Fruit fly (Drosophila melanogaster): ENCODE results near the gene ogre.
A peak's percentile ranks its signal among the peaks of the same experiment; 100 is the strongest.

ogre gene

DNA sequence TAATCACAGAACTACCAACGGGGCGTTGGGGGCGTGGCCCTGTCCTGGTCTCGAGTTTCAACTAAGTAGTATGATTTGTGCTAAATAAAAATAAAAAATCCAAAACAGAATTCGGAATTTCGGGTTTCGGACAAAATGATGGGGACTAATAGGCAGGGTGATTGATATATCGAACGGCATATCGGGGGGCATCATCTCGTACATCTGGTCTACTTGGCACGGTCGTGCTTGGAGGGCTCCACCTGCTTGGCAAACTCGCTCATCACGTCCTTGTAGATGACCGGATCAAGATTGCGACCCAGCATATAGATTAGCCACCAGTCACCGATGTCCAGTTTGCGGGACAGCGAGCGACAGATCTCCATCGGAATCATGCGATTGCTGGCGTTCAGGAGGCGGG, 16.9 kb downstream of the ogre start:
- TF ChIP-seq CG8478 (optimal IDR thresholded peaks at IDR 0.05) = no peak
- no peak for TF ChIP-seq pan (optimal IDR thresholded peaks at IDR 0.05)
- no peak for TF ChIP-seq Dll (optimal IDR thresholded peaks at IDR 0.05)
- TF ChIP-seq usp (GFP tag; optimal IDR thresholded peaks at IDR 0.05) = no peak
- no peak for TF ChIP-seq EcR (GFP tag; optimal IDR thresholded peaks at IDR 0.05)
- no peak for TF ChIP-seq psq (optimal IDR thresholded peaks at IDR 0.05)

DNA sequence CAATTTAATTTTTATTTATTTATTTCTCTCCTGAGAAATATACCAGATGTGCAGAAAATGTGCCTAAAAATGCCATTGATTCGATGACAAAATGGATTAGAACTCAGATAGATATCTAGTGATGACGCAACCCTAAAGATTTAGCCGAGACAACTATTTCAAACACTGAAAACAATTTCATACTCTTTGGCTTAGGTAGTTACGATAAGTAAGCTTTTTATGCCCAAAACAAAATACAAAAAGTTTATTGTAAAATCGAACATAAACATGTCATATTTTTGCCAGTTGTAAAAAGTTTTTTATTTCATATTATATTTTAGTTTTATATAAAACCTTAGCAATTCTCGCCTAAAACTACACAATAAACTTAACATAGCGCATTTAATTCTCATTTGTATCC, 17.8 kb downstream of the ogre start, which contains the start of gene CG3040:
Gene CG3040 (minus strand): TSS at position 54 of the 400 bp plus-strand sequence.
- TF ChIP-seq psq (optimal IDR thresholded peaks at IDR 0.05) (no peak), CG8478 (optimal IDR thresholded peaks at IDR 0.05) (no peak), EcR (GFP tag; optimal IDR thresholded peaks at IDR 0.05) (no peak), Dll (optimal IDR thresholded peaks at IDR 0.05) (no peak), usp (GFP tag; optimal IDR thresholded peaks at IDR 0.05) (no peak), pan (optimal IDR thresholded peaks at IDR 0.05) (no peak)

DNA sequence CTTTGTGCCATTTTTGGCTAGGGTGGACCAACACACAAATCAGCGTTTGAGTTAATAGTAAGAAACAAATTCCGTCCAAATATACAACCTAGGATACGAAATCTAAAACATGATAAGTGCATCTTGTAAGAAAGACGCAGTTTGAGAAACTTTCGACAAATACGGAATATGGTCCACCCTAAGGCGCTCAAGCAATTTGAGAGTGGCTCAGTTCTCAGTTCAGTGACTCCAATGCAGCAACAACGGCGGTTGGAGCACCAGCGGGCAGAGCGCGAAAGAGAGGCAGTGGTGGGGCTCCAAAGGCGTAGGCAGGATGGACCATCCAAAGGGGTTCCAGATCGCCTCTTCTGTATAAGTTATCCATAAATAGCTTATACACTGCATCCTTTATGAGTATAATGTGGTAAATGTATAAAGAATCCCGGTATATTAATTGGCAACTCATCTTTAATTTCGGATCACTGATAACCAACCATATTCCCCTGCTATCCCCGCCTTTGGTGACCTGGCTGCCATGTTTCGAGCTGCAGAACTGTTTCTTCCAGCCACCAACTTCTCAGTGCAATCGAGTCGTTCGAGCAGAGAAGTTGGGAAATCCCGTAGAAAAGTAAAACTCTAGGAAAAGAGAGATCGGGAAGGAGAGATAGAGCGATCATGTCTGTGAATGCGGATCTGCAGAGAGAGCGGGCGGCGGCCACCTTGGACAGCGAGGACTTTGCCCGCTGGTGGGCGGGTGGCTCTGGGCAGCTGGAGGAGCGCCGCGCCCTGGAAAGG, 21.6 kb downstream of the ogre start, which contains the start of gene CG4586:
Gene CG4586 (plus strand): TSS at position 555 of the 774 bp plus-strand sequence.
- TF ChIP-seq EcR (GFP tag; optimal IDR thresholded peaks at IDR 0.05) (peak in 1 of 2 experiments; percentile 93), Dll (optimal IDR thresholded peaks at IDR 0.05) (no peak)

DNA sequence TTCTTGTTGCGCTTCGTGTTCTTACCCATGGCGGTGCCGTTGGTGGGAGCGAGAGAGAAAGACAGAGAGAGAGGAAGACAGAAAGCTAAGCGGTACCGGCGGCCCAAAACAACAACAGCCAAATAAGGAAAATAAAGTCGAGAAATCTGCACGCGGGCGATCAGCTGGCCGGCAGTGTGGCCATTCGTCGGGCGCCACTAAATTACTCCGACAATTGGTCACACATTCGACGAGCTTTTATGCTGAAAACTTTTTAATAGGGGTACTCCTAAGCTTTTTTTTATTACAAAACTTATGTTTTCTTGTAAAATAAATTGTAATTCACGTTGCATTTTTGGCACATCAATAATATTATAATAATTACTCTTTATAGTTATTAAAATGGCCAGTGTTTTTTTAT, 22.6 kb downstream of the ogre start, which contains the start of gene Setd3:
Gene Setd3 (minus strand): TSS at position 187 of the 400 bp plus-strand sequence.
- TF ChIP-seq psq (optimal IDR thresholded peaks at IDR 0.05) (no peak), EcR (GFP tag; optimal IDR thresholded peaks at IDR 0.05) (no peak), pan (optimal IDR thresholded peaks at IDR 0.05) (no peak), usp (GFP tag; optimal IDR thresholded peaks at IDR 0.05) (no peak), CG8478 (optimal IDR thresholded peaks at IDR 0.05) (no peak), Dll (optimal IDR thresholded peaks at IDR 0.05) (no peak)

DNA sequence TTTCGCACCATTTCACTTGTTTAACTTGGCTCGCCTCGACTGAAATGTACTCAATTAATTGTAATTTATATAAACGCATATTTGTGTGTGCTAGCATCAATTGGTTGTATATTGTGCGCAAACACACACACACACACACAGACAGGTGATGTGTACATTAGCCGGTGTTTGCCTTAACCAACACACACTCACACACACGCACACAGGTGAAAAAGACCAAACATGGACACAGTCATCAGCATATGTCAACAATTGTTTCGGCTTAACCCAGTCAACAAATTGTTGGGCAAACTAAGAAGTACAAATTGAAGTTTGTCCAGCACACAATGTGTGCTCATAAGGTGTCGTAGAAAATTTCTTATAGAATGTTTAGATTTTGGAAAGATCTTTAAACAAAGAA, 53.7 kb downstream of the ogre start:
- no peak for TF ChIP-seq Dll (optimal IDR thresholded peaks at IDR 0.05)
- no peak for TF ChIP-seq psq (optimal IDR thresholded peaks at IDR 0.05)
- TF ChIP-seq CG8478 (optimal IDR thresholded peaks at IDR 0.05) = no peak
- no peak for TF ChIP-seq pan (optimal IDR thresholded peaks at IDR 0.05)

DNA sequence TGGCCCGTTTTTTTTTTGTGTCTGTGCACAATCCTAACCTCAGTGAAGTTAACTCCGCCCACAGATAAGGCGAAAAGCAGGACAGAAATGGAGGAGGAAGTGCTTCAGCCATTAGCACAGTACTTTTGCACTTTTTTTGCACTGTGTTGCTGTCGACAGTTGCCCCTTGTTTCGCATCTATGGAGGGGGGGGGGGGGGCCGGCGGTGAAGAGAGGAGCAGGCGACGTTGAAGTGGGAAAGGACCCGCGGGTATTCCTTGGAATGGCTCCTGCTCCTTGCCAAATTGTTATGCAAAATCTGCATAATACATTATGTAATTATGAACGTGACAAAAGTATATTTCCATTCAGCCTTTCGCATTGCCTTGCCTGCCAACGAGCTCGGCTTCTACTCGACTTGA, 54.2 kb downstream of the ogre start:
- TF ChIP-seq pan (optimal IDR thresholded peaks at IDR 0.05) = no peak
- no peak for TF ChIP-seq psq (optimal IDR thresholded peaks at IDR 0.05)
- TF ChIP-seq EcR (GFP tag; optimal IDR thresholded peaks at IDR 0.05) = no peak
- no peak for TF ChIP-seq Dll (optimal IDR thresholded peaks at IDR 0.05)
- no peak for TF ChIP-seq CG8478 (optimal IDR thresholded peaks at IDR 0.05)
- TF ChIP-seq usp (GFP tag; optimal IDR thresholded peaks at IDR 0.05) = no peak

DNA sequence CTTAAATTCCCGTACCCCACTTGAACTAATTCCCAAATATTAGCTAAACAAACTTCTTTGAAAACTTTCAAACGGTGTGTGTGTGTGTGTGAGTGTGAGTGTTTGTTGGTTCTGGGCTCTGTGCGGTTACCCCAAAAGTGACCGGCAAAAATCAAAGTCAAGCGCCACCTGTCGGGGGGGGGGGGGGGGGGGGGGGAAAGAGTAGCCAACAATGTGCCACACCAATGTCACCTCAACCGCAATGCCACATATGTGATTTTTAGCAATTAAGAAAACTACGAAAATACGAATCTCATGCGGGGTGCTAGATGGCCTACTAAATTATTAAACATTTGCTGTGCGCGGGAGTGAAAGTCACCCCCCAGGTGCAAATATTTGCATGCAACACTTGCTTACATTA, 57.4 kb downstream of the ogre start:
- TF ChIP-seq psq (optimal IDR thresholded peaks at IDR 0.05) = no peak
- TF ChIP-seq Dll (optimal IDR thresholded peaks at IDR 0.05) = no peak
- no peak for TF ChIP-seq CG8478 (optimal IDR thresholded peaks at IDR 0.05)
- TF ChIP-seq EcR (GFP tag; optimal IDR thresholded peaks at IDR 0.05) = no peak
- TF ChIP-seq pan (optimal IDR thresholded peaks at IDR 0.05) = no peak
- TF ChIP-seq usp (GFP tag; optimal IDR thresholded peaks at IDR 0.05) = no peak

DNA sequence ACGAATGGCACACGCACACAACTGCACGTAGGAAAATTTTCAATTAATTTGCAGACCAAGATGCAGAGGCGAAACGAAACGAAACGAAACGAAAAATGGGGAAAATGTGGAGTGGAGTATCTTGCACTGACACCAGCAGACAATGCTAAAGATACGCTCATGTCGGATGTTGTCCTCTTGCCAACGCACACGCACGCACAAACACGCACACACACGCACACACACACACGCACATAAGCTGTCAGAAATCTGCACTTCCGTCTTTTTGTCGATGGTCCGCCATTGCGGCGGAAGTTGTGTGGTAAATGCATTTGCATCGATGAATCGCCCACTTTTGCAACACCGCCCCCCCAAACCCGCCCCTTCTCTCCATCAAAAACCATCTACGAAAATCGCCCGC, 62.0 kb downstream of the ogre start:
- no peak for TF ChIP-seq EcR (GFP tag; optimal IDR thresholded peaks at IDR 0.05)
- no peak for TF ChIP-seq CG8478 (optimal IDR thresholded peaks at IDR 0.05)
- no peak for TF ChIP-seq psq (optimal IDR thresholded peaks at IDR 0.05)
- no peak for TF ChIP-seq Dll (optimal IDR thresholded peaks at IDR 0.05)
- TF ChIP-seq pan (optimal IDR thresholded peaks at IDR 0.05) = no peak
- no peak for TF ChIP-seq usp (GFP tag; optimal IDR thresholded peaks at IDR 0.05)

All from whole organism.